Fruit fly (Drosophila melanogaster): ENCODE results near the gene CG12170.

CG12170 gene

DNA sequence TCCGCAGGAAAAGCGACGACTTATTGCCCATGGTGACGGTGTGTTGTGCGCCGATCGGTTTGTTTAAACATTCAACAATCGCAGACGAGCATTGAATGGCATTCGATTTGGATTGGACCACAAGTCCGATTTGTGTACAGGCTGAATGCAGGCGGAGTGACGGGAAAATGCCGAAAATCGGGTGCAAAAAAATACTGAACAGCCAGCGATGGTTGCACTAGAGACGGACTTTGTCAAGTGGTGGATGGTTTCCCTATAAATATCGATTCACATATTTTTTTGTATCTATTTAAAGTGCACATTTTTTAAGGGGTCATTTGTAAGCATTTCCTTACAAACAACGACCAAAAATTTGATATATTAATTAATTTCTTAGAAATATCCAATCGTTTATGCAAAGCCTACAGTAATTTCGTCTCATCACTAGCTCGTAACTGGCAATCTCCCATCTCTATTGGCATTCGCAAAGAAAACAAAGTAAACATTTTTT lies 17.7 kb downstream of the CG12170 start, which contains the start of the genes elm and MED27 (continued):
- TF ChIP-seq tx (GFP tag; optimal IDR thresholded peaks at IDR 0.05), result peak; percentile 92
- peak; percentile 81 for TF ChIP-seq GATAe (GFP tag; conservative IDR thresholded peaks at IDR 0.05)
- TF ChIP-seq C15 (GFP tag; IDR thresholded peaks at IDR 0.05), result peak; percentile 81; the same call in 2 of the 3 replicates
- TF ChIP-seq wdn (GFP tag; IDR thresholded peaks at IDR 0.05), result peak; percentile 92
- peak; percentile 83 for TF ChIP-seq CG7271 (tag; optimal IDR thresholded peaks at IDR 0.05)
- peak; percentile 90 for TF ChIP-seq shn (GFP tag; optimal IDR thresholded peaks at IDR 0.05)
- peak; percentile 61 for TF ChIP-seq org-1 (GFP tag; optimal IDR thresholded peaks at IDR 0.05)
- peak; percentile 95 for TF ChIP-seq HmgZ (tag; optimal IDR thresholded peaks at IDR 0.05)
- TF ChIP-seq dimm (GFP tag; IDR thresholded peaks at IDR 0.05), result peak; percentile 82
- no peak; the same call in 1 of the 2 replicates for TF ChIP-seq CkIIα-i1 (GFP tag; IDR thresholded peaks at IDR 0.05)
- peak; percentile 95 for TF ChIP-seq Xrp1 (GFP tag; IDR thresholded peaks at IDR 0.05)
- TF ChIP-seq Nf-YC (tag; optimal IDR thresholded peaks at IDR 0.05), result peak; percentile 90
- TF ChIP-seq usp (GFP tag; optimal IDR thresholded peaks at IDR 0.05), result no peak
- peak; percentile 65 for TF ChIP-seq tna (GFP tag; IDR thresholded peaks at IDR 0.05; ENCODE audit: partially characterized antibody)
- TF ChIP-seq tup (GFP tag; optimal IDR thresholded peaks at IDR 0.05), result peak; percentile 73
- TF ChIP-seq sima (GFP tag; optimal IDR thresholded peaks at IDR 0.05), result peak; percentile 41
- TF ChIP-seq Myb (GFP tag; optimal IDR thresholded peaks at IDR 0.05), result peak; percentile 83
- TF ChIP-seq CG5953 (GFP tag; IDR thresholded peaks at IDR 0.05), result peak; percentile 71; the same call in 1 of the 2 replicates
- peak; percentile 94 for TF ChIP-seq inv (GFP tag; IDR thresholded peaks at IDR 0.05; ENCODE audit: partially characterized antibody)
- TF ChIP-seq Spps (tag; optimal IDR thresholded peaks at IDR 0.05), result peak; percentile 81
- peak; percentile 67 for TF ChIP-seq oc (tag; optimal IDR thresholded peaks at IDR 0.05)
- peak; percentile 96 for TF ChIP-seq bab2 (GFP tag; optimal IDR thresholded peaks at IDR 0.05)
- TF ChIP-seq HmgD (GFP tag; optimal IDR thresholded peaks at IDR 0.05), result peak; percentile 85
- peak; percentile 11 for TF ChIP-seq pfk (GFP tag; optimal IDR thresholded peaks at IDR 0.05)
- peak; percentile 79 for TF ChIP-seq Elba2 (GFP tag; optimal IDR thresholded peaks at IDR 0.05)
- no peak; the same call in 2 of the 3 replicates for TF ChIP-seq z (GFP tag; IDR thresholded peaks at IDR 0.05)
- peak; percentile 92 for TF ChIP-seq CG8924 (tag; optimal IDR thresholded peaks at IDR 0.05)
- peak; percentile 95 for TF ChIP-seq CoRest (tag; optimal IDR thresholded peaks at IDR 0.05)
- peak; percentile 53 for TF ChIP-seq CG6254 (GFP tag; optimal IDR thresholded peaks at IDR 0.05)
- no peak for TF ChIP-seq Hr39 (optimal IDR thresholded peaks at IDR 0.05)
- peak; percentile 94 for TF ChIP-seq Ssrp (tag; optimal IDR thresholded peaks at IDR 0.05)
- peak; percentile 76 for TF ChIP-seq ERR (GFP tag; optimal IDR thresholded peaks at IDR 0.05)
- peak; percentile 94 for TF ChIP-seq HLH54F (GFP tag; optimal IDR thresholded peaks at IDR 0.05)
- no peak for TF ChIP-seq sr (GFP tag; IDR thresholded peaks at IDR 0.05)
- TF ChIP-seq CG15601 (tag; optimal IDR thresholded peaks at IDR 0.05), result peak; percentile 95
- TF ChIP-seq ranshi (GFP tag; IDR thresholded peaks at IDR 0.05), result peak; percentile 93
- TF ChIP-seq danr (GFP tag; IDR thresholded peaks at IDR 0.05), result peak; percentile 92
- peak; percentile 93 for TF ChIP-seq dmrt11E (tag; optimal IDR thresholded peaks at IDR 0.05)
- peak; percentile 89 for TF ChIP-seq lbe (GFP tag; optimal IDR thresholded peaks at IDR 0.05)
- TF ChIP-seq CG1233 (GFP tag; optimal IDR thresholded peaks at IDR 0.05), result peak; percentile 87
- peak; percentile 81 for TF ChIP-seq CG13296 (GFP tag; optimal IDR thresholded peaks at IDR 0.05)
- peak; percentile 61 for TF ChIP-seq CG6854 (GFP tag; optimal IDR thresholded peaks at IDR 0.05)
- no peak for TF ChIP-seq CG15011 (GFP tag; optimal IDR thresholded peaks at IDR 0.05)
- TF ChIP-seq CG43689 (GFP tag; IDR thresholded peaks at IDR 0.05), result 0 out of 2 replicates have a peak, but pooled peaks have one; percentile 52
- peak; percentile 92 for TF ChIP-seq Ada2b (GFP tag; IDR thresholded peaks at IDR 0.05)
- TF ChIP-seq chm (GFP tag; IDR thresholded peaks at IDR 0.05), result peak; percentile 74; the same call in 1 of the 2 replicates
- peak; percentile 97 for TF ChIP-seq CG2129 (GFP tag; IDR thresholded peaks at IDR 0.05; ENCODE audit: partially characterized antibody)
- peak; percentile 86 for TF ChIP-seq CG4282 (GFP tag; optimal IDR thresholded peaks at IDR 0.05)
- peak; percentile 83 for TF ChIP-seq CG8089 (GFP tag; optimal IDR thresholded peaks at IDR 0.05)
- peak; percentile 95 for TF ChIP-seq CG13424 (tag; optimal IDR thresholded peaks at IDR 0.05)
- peak; percentile 97 for TF ChIP-seq sisA (GFP tag; IDR thresholded peaks at IDR 0.05)
